Worm (Caenorhabditis elegans): Measurements from ENCODE around the gene Y37H2A.14.

ce11 chrV:18146077-18146476 is 2.5 kb downstream of the Y37H2A.14 start, which contains the start of gene C14A6.3:
- TF ChIP-seq dao-5 (tag; optimal IDR thresholded peaks at IDR 0.05) (no peak), him-1 (tag; optimal IDR thresholded peaks at IDR 0.05) (no peak)
